Fruit fly (Drosophila melanogaster): Measurements from ENCODE around the gene GstT3.

Gene GstT3

dm6 chrX:20488701-20489122 is 21.5 kb downstream of the GstT3 start (continued):
- TF ChIP-seq CG17385 (GFP tag; optimal IDR thresholded peaks at IDR 0.05), result peak; percentile 73
- peak; percentile 67 for TF ChIP-seq nerfin-1 (tag; optimal IDR thresholded peaks at IDR 0.05)
- no peak for TF ChIP-seq CG6765 (GFP tag; optimal IDR thresholded peaks at IDR 0.05)
- peak; percentile 34 for TF ChIP-seq Dip3 (GFP tag; optimal IDR thresholded peaks at IDR 0.05)
- peak; percentile 23; the same call in 1 of the 2 replicates for TF ChIP-seq CG32532 (GFP tag; IDR thresholded peaks at IDR 0.05)
- peak; percentile 46 for TF ChIP-seq lmd (GFP tag; IDR thresholded peaks at IDR 0.05)
- TF ChIP-seq bowl (GFP tag; IDR thresholded peaks at IDR 0.05), result no peak
- TF ChIP-seq CG32772 (GFP tag; IDR thresholded peaks at IDR 0.05), result peak; percentile 44; the same call in 1 of the 2 replicates
- TF ChIP-seq btn (GFP tag; optimal IDR thresholded peaks at IDR 0.05), result peak; percentile 24
- no peak for TF ChIP-seq fd3F (GFP tag; optimal IDR thresholded peaks at IDR 0.05)
- TF ChIP-seq PHDP (tag; optimal IDR thresholded peaks at IDR 0.05), result peak; percentile 57
- peak; percentile 36 for TF ChIP-seq Elba2 (GFP tag; optimal IDR thresholded peaks at IDR 0.05)
- TF ChIP-seq D (optimal IDR thresholded peaks at IDR 0.05), result no peak
- peak; percentile 69 for TF ChIP-seq D (GFP tag; optimal IDR thresholded peaks at IDR 0.05)
- peak; percentile 8 for TF ChIP-seq chn (GFP tag; optimal IDR thresholded peaks at IDR 0.05)
- TF ChIP-seq ind (GFP tag; optimal IDR thresholded peaks at IDR 0.05), result peak; percentile 42
- TF ChIP-seq ewg (GFP tag; optimal IDR thresholded peaks at IDR 0.05), result peak; percentile 30
- peak; percentile 69 for TF ChIP-seq CG31441 (GFP tag; IDR thresholded peaks at IDR 0.05)
- TF ChIP-seq CG10654 (GFP tag; optimal IDR thresholded peaks at IDR 0.05), result peak; percentile 20
- peak; percentile 63 for TF ChIP-seq D19A (tag; optimal IDR thresholded peaks at IDR 0.05)
- TF ChIP-seq Hr3 (GFP tag; optimal IDR thresholded peaks at IDR 0.05), result peak; percentile 43
- TF ChIP-seq Nf-YC (tag; optimal IDR thresholded peaks at IDR 0.05), result peak; percentile 26
- TF ChIP-seq CG18262 (tag; optimal IDR thresholded peaks at IDR 0.05), result peak; percentile 81
- no peak for TF ChIP-seq fru (optimal IDR thresholded peaks at IDR 0.05)
- TF ChIP-seq eyg (GFP tag; optimal IDR thresholded peaks at IDR 0.05), result no peak
- TF ChIP-seq bab2 (GFP tag; optimal IDR thresholded peaks at IDR 0.05), result no peak
- peak; percentile 37 for TF ChIP-seq en (GFP tag; optimal IDR thresholded peaks at IDR 0.05)
- peak; percentile 21 for TF ChIP-seq jing (GFP tag; optimal IDR thresholded peaks at IDR 0.05)
- no peak for TF ChIP-seq CG17802 (tag; optimal IDR thresholded peaks at IDR 0.05)
- TF ChIP-seq CG12942 (GFP tag; optimal IDR thresholded peaks at IDR 0.05), result peak; percentile 5
- TF ChIP-seq Lhr (GFP tag; optimal IDR thresholded peaks at IDR 0.05), result peak; percentile 17
- no peak for TF ChIP-seq Dip2 (GFP tag; IDR thresholded peaks at IDR 0.05)
- no peak for TF ChIP-seq maf-S (GFP tag; optimal IDR thresholded peaks at IDR 0.05)
- TF ChIP-seq cg (GFP tag; optimal IDR thresholded peaks at IDR 0.05), result no peak
- TF ChIP-seq trem (tag; optimal IDR thresholded peaks at IDR 0.05), result peak; percentile 37
- peak; percentile 21 for TF ChIP-seq Nf-YB (GFP tag; optimal IDR thresholded peaks at IDR 0.05)
- peak; percentile 34; the same call in 1 of the 2 replicates for TF ChIP-seq klu (GFP tag; IDR thresholded peaks at IDR 0.05)
- TF ChIP-seq CG9932 (GFP tag; IDR thresholded peaks at IDR 0.05), result peak; percentile 42; the same call in 1 of the 2 replicates
- peak; percentile 58 for TF ChIP-seq CG10209 (GFP tag; optimal IDR thresholded peaks at IDR 0.05)
- TF ChIP-seq croc (GFP tag; conservative IDR thresholded peaks at IDR 0.05), result peak; percentile 18; the same call in 1 of the 3 replicates
- TF ChIP-seq CG2129 (GFP tag; IDR thresholded peaks at IDR 0.05; ENCODE audit: partially characterized antibody), result no peak
- TF ChIP-seq Six4 (GFP tag; optimal IDR thresholded peaks at IDR 0.05), result peak; percentile 38
- TF ChIP-seq dpn (GFP tag; optimal IDR thresholded peaks at IDR 0.05), result peak; percentile 14 to 64
- TF ChIP-seq CG6854 (GFP tag; optimal IDR thresholded peaks at IDR 0.05), result peak; percentile 34
- peak; percentile 72 for TF ChIP-seq Ssrp (tag; optimal IDR thresholded peaks at IDR 0.05)
- TF ChIP-seq phol (tag; optimal IDR thresholded peaks at IDR 0.05), result peak; percentile 74
- peak; percentile 27 for TF ChIP-seq CG1647 (GFP tag; optimal IDR thresholded peaks at IDR 0.05)
- peak; percentile 5 for TF ChIP-seq Sry-β (GFP tag; optimal IDR thresholded peaks at IDR 0.05)
- peak; percentile 51 for TF ChIP-seq cwo (GFP tag; optimal IDR thresholded peaks at IDR 0.05)
- peak; percentile 35 for TF ChIP-seq gsb-n (tag; optimal IDR thresholded peaks at IDR 0.05)
- TF ChIP-seq tap (tag; optimal IDR thresholded peaks at IDR 0.05), result peak; percentile 44

Data from whole organism, embryonic.